Worm (Caenorhabditis elegans): ENCODE results near the gene exo-1.

Gene exo-1

DNA sequence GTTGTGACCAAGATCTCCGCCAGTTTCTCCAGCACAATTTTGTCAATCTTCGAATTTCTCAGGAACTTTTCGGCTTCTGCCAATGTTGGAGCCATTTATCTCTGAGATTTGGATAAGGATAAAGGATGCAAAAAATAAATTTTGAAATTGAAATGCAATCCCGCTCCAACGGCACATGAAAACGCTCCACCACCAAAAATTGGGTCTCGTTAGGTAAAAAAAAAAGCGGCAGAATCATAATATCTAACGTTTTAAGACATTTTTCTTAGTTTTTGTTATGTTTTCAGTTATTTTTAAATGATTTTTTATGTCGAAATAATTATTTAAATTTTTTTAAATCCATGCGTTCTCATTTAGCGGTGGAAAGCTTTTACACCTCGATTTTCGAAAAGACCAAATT, 11.1 kb downstream of the exo-1 start, which contains the start of gene F45G2.7:
Gene F45G2.7 (minus strand): TSS at position 101 of the 400 bp plus-strand sequence.
- TF ChIP-seq nhr-47 (tag; optimal IDR thresholded peaks at IDR 0.05) (no peak), elt-3 (tag; optimal IDR thresholded peaks at IDR 0.05) (no peak), lin-14 (GFP tag; optimal IDR thresholded peaks at IDR 0.05) (no peak), irx-1 (tag; optimal IDR thresholded peaks at IDR 0.05) (no peak), ztf-4 (tag; optimal IDR thresholded peaks at IDR 0.05) (no peak), unc-86 (tag; optimal IDR thresholded peaks at IDR 0.05) (no peak), efl-3 (GFP tag; optimal IDR thresholded peaks at IDR 0.05) (no peak), Y116A8C.19 (tag; optimal IDR thresholded peaks at IDR 0.05; ENCODE audit: borderline replicate concordance) (no peak), C16A3.4 (tag; optimal IDR thresholded peaks at IDR 0.05) (no peak), zip-4 (GFP tag; optimal IDR thresholded peaks at IDR 0.05) (no peak), ceh-63 (GFP tag; optimal IDR thresholded peaks at IDR 0.05) (no peak), sox-4 (tag; optimal IDR thresholded peaks at IDR 0.05) (no peak), sptf-1 (tag; optimal IDR thresholded peaks at IDR 0.05) (no peak), nhr-77 (tag; optimal IDR thresholded peaks at IDR 0.05) (no peak), C04F5.9 (tag; optimal IDR thresholded peaks at IDR 0.05) (no peak), aha-1 (tag; optimal IDR thresholded peaks at IDR 0.05) (no peak), snpc-4 (tag; optimal IDR thresholded peaks at IDR 0.05) (no peak), lin-15B (tag; optimal IDR thresholded peaks at IDR 0.05) (no peak), jun-1 (tag; optimal IDR thresholded peaks at IDR 0.05) (no peak)

DNA sequence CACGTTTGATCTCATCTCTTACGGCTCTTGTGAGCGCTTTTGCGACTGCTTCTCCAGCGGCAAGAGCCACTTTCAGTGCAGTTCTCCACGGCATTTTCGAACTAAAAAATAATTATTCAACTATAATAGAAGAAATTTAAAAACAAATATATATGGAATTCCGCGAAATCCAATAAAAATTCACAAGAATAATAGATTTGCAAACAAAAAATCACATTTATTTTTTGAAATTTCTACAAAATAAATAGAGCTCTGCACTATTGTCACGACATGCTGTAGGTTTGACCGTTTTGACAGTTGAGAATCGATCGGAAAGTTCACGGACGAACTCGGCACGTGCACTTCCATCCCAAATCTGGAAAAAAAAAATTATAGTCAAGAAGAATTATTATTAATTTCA, 12.3 kb downstream of the exo-1 start, which contains the start of gene F45G2.8:
Gene F45G2.8 (minus strand): TSS at position 101 of the 400 bp plus-strand sequence.
- TF ChIP-seq nhr-19 (GFP tag; conservative IDR thresholded peaks at IDR 0.05) (no peak), sox-4 (tag; optimal IDR thresholded peaks at IDR 0.05) (no peak), unc-130 (tag; optimal IDR thresholded peaks at IDR 0.05) (no peak), ztf-11 (tag; optimal IDR thresholded peaks at IDR 0.05) (no peak), C04F5.9 (tag; optimal IDR thresholded peaks at IDR 0.05) (no peak), Y116A8C.19 (tag; optimal IDR thresholded peaks at IDR 0.05; ENCODE audit: borderline replicate concordance) (no peak), hlh-4 (tag; optimal IDR thresholded peaks at IDR 0.05) (no peak), pqm-1 (tag; optimal IDR thresholded peaks at IDR 0.05) (no peak), ceh-88 (GFP tag; IDR thresholded peaks at IDR 0.05) (no peak), rnt-1 (tag; optimal IDR thresholded peaks at IDR 0.05) (no peak), efl-1 (optimal IDR thresholded peaks at IDR 0.05) (no peak), efl-1 (GFP tag; optimal IDR thresholded peaks at IDR 0.05 in 1 of 2) (no peak), jun-1 (tag; optimal IDR thresholded peaks at IDR 0.05) (no peak), zag-1 (tag; optimal IDR thresholded peaks at IDR 0.05) (no peak), dpl-1 (GFP tag; optimal IDR thresholded peaks at IDR 0.05) (no peak), mab-9 (GFP tag; IDR thresholded peaks at IDR 0.05) (no peak), fkh-4 (tag; optimal IDR thresholded peaks at IDR 0.05; ENCODE audit: borderline replicate concordance) (no peak)

DNA sequence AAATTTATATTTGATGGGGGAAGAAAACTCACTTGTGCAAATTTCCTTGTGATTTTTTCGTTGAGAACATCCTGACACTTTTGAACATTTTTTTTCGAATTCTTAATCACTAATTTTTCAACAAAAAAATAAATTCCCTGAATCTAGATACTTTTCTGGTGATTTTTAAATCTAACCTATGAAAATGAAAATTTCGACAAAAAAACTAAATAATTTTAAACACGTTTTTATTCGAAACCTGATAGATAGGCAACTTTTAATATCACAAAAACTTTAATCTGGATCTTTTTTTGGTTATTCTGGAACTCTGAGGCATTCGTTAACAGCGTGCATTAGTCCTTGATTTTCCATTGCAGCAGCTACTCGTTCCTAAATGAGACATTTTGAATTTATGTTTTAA, 13.5 kb downstream of the exo-1 start, which contains the start of gene F45G2.9:
Gene F45G2.9 (minus strand): TSS at position 101 of the 400 bp plus-strand sequence.
- TF ChIP-seq ceh-90 (tag; optimal IDR thresholded peaks at IDR 0.05), result no peak
- no peak for TF ChIP-seq egl-13 (tag; optimal IDR thresholded peaks at IDR 0.05)
- no peak for TF ChIP-seq pag-3 (tag; optimal IDR thresholded peaks at IDR 0.05; ENCODE audit: borderline replicate concordance, insufficient read depth)
- no peak for TF ChIP-seq lin-15B (tag; optimal IDR thresholded peaks at IDR 0.05)
- no peak for TF ChIP-seq lin-13 (GFP tag; optimal IDR thresholded peaks at IDR 0.05)
- TF ChIP-seq C04F5.9 (tag; optimal IDR thresholded peaks at IDR 0.05), result no peak
- TF ChIP-seq C34B4.2 (tag; optimal IDR thresholded peaks at IDR 0.05), result no peak
- TF ChIP-seq ceh-8 (GFP tag; optimal IDR thresholded peaks at IDR 0.05), result no peak
- TF ChIP-seq alr-1 (tag; optimal IDR thresholded peaks at IDR 0.05; ENCODE audit: borderline replicate concordance), result no peak
- TF ChIP-seq rnt-1 (tag; optimal IDR thresholded peaks at IDR 0.05), result no peak
- no peak for TF ChIP-seq tlp-1 (tag; optimal IDR thresholded peaks at IDR 0.05)
- no peak for TF ChIP-seq swsn-7 (tag; optimal IDR thresholded peaks at IDR 0.05)
- no peak for TF ChIP-seq F16B12.6 (tag; optimal IDR thresholded peaks at IDR 0.05)
- no peak for TF ChIP-seq nhr-71 (tag; optimal IDR thresholded peaks at IDR 0.05)
- TF ChIP-seq nhr-11 (tag; optimal IDR thresholded peaks at IDR 0.05), result no peak
- TF ChIP-seq ets-5 (GFP tag; IDR thresholded peaks at IDR 0.05), result no peak
- TF ChIP-seq hpl-2 (GFP tag; optimal IDR thresholded peaks at IDR 0.05), result no peak
- TF ChIP-seq unc-30 (tag; optimal IDR thresholded peaks at IDR 0.05), result no peak
- TF ChIP-seq xbp-1 (tag; optimal IDR thresholded peaks at IDR 0.05), result no peak
